Worm (Caenorhabditis elegans) whole organism, late embryonic: ENCODE results near the gene ads-1.

ENCODE experiments used
- C08G9.2 ChIP-seq: sonication (generic microtip); optimal IDR thresholded peaks from 2 replicates; lab custom pipeline; 2016; ENCODE audit warnings: mild to moderate bottlenecking, missing genetic modification characterization, moderate library complexity, missing compliant biosample characterization
- F13H6.1 ChIP-seq: sonication (generic microtip); optimal IDR thresholded peaks from 2 replicates; lab custom pipeline; 2016; ENCODE audit warnings: missing genetic modification characterization, missing compliant biosample characterization
- K09A11.1 ChIP-seq: sonication (generic microtip); optimal IDR thresholded peaks from 2 replicates; lab custom pipeline; 2017; ENCODE audit warnings: antibody characterized with exemption, mild to moderate bottlenecking, missing genetic modification characterization, missing compliant biosample characterization; ENCODE audit not compliant: insufficient read depth
- T23F11.4 ChIP-seq: fragments of 200-800 bp; sonication (Bioruptor generic); optimal IDR thresholded peaks from 2 replicates; lab custom pipeline; 2018; ENCODE audit warnings: mild to moderate bottlenecking, missing genetic modification characterization, missing compliant biosample characterization
- ama-1 ChIP-seq: fragments of 150-350 bp; optimal IDR thresholded peaks from 2 replicates; lab custom pipeline; 2014
- ceh-14 ChIP-seq: sonication (generic microtip); optimal IDR thresholded peaks from 2 replicates; lab custom pipeline; 2016; ENCODE audit warnings: missing genotype, missing genetic modification characterization, missing compliant biosample characterization
- ceh-19 ChIP-seq: fragments of 200-800 bp; sonication (Bioruptor generic); optimal IDR thresholded peaks from 2 replicates; lab custom pipeline; 2018; ENCODE audit warnings: mild to moderate bottlenecking, missing genetic modification characterization, missing compliant biosample characterization
- ceh-22 ChIP-seq: sonication (generic microtip); optimal IDR thresholded peaks from 2 replicates; lab custom pipeline; 2017; ENCODE audit warnings: missing biosample characterization, missing genetic modification characterization
- ceh-24 ChIP-seq: sonication (generic microtip); optimal IDR thresholded peaks from 2 replicates; lab custom pipeline; 2016; ENCODE audit warnings: mild to moderate bottlenecking, missing genetic modification characterization, missing compliant biosample characterization
- ceh-30 ChIP-seq: fragments of 150-350 bp; optimal IDR thresholded peaks from 2 replicates; lab custom pipeline; 2014; ENCODE audit warnings: missing biosample characterization, missing genetic modification characterization
- ceh-34 ChIP-seq: sonication (generic microtip); optimal IDR thresholded peaks from 2 replicates; lab custom pipeline; 2016; ENCODE audit warnings: mild to moderate bottlenecking, missing genetic modification characterization, missing compliant biosample characterization
- ceh-45 ChIP-seq: fragments of 200-800 bp; sonication (Bioruptor generic); IDR thresholded peaks from 2 replicates; pipeline ENCODE4 v1.3.6; 2022; ENCODE audit warnings: missing genetic modification reagents, missing genetic modification characterization, missing compliant biosample characterization
- che-1 ChIP-seq: sonication (generic microtip); optimal IDR thresholded peaks from 2 replicates; lab custom pipeline; 2016; ENCODE audit warnings: mild to moderate bottlenecking, missing genetic modification characterization, missing compliant biosample characterization
- dmd-4 ChIP-seq: sonication (generic microtip); optimal IDR thresholded peaks from 2 replicates; lab custom pipeline; 2016; ENCODE audit warnings: borderline replicate concordance, missing genetic modification characterization, missing compliant biosample characterization
- elt-4 ChIP-seq: sonication (generic microtip); optimal IDR thresholded peaks from 2 replicates; lab custom pipeline; 2016; ENCODE audit warnings: missing genetic modification characterization, missing compliant biosample characterization
- eyg-1 ChIP-seq: sonication (generic microtip); optimal IDR thresholded peaks from 2 replicates; lab custom pipeline; 2016; ENCODE audit warnings: missing genotype, missing genetic modification characterization, missing compliant biosample characterization
- fax-1 ChIP-seq: sonication (generic microtip); optimal IDR thresholded peaks from 2 replicates; lab custom pipeline; 2016; ENCODE audit warnings: missing genotype, missing genetic modification characterization, missing compliant biosample characterization
- gmeb-2 ChIP-seq: sonication (generic microtip); optimal IDR thresholded peaks from 2 replicates; lab custom pipeline; 2016; ENCODE audit warnings: missing genetic modification characterization, inconsistent platforms, missing compliant biosample characterization
- hlh-30 ChIP-seq: sonication (generic microtip); optimal IDR thresholded peaks from 2 replicates; lab custom pipeline; 2017; ENCODE audit warnings: antibody characterized with exemption, missing genetic modification characterization, missing compliant biosample characterization; ENCODE audit not compliant: insufficient read depth
- lim-6 ChIP-seq: sonication (generic microtip); optimal IDR thresholded peaks from 2 replicates; lab custom pipeline; 2016; ENCODE audit warnings: missing genetic modification characterization, missing compliant biosample characterization
- madf-2 ChIP-seq: sonication (generic microtip); optimal IDR thresholded peaks from 2 replicates; lab custom pipeline; 2017; ENCODE audit warnings: missing genetic modification characterization, missing compliant biosample characterization
- nhr-11 ChIP-seq: fragments of 150-350 bp; optimal IDR thresholded peaks from 2 replicates; lab custom pipeline; 2014; ENCODE audit warnings: missing biosample characterization, missing genetic modification characterization
- npax-4 ChIP-seq: sonication (generic microtip); optimal IDR thresholded peaks from 2 replicates; lab custom pipeline; 2016; ENCODE audit warnings: missing genetic modification characterization, missing compliant biosample characterization
- odd-2 ChIP-seq: sonication (generic microtip); optimal IDR thresholded peaks from 2 replicates; lab custom pipeline; 2017; ENCODE audit warnings: antibody characterized with exemption, mild to moderate bottlenecking, missing genetic modification characterization, missing compliant biosample characterization
- pag-3 ChIP-seq: sonication (generic microtip); optimal IDR thresholded peaks from 2 replicates; lab custom pipeline; 2016; ENCODE audit warnings: missing compliant biosample characterization, missing genetic modification characterization, borderline replicate concordance
- pax-1 ChIP-seq: fragments of 150-350 bp; optimal IDR thresholded peaks from 2 replicates; lab custom pipeline; 2014; ENCODE audit warnings: missing biosample characterization, missing genetic modification characterization
- pha-2 ChIP-seq: sonication (generic microtip); optimal IDR thresholded peaks from 2 replicates; lab custom pipeline; 2017; ENCODE audit warnings: mild to moderate bottlenecking, missing genetic modification characterization, missing compliant biosample characterization
- pha-4 ChIP-seq: fragments of 150-350 bp; optimal IDR thresholded peaks from 2 replicates; lab custom pipeline; 2018; ENCODE audit warnings: missing biosample characterization, missing genetic modification reagents, missing genetic modification characterization
- pqm-1 ChIP-seq: sonication (generic microtip); optimal IDR thresholded peaks from 2 replicates; lab custom pipeline; 2016; ENCODE audit warnings: missing genetic modification characterization, missing compliant biosample characterization
- sdc-2 ChIP-seq: sonication (generic microtip); optimal IDR thresholded peaks from 2 replicates; lab custom pipeline; 2016; ENCODE audit warnings: missing genotype, missing genetic modification characterization, missing compliant biosample characterization
- sox-4 ChIP-seq: sonication (generic microtip); optimal IDR thresholded peaks from 2 replicates; lab custom pipeline; 2017; ENCODE audit warnings: mild to moderate bottlenecking, missing genetic modification characterization, inconsistent platforms, missing compliant biosample characterization
- tbx-2 ChIP-seq: sonication (generic microtip); optimal IDR thresholded peaks from 2 replicates; lab custom pipeline; 2016; ENCODE audit warnings: missing genetic modification characterization, missing compliant biosample characterization
- tbx-7 ChIP-seq: sonication (generic microtip); optimal IDR thresholded peaks from 2 replicates; lab custom pipeline; 2016; ENCODE audit warnings: missing genotype, missing genetic modification characterization, missing compliant biosample characterization
- ttx-3 ChIP-seq: sonication (generic microtip); optimal IDR thresholded peaks from 2 replicates; lab custom pipeline; 2016; ENCODE audit warnings: missing genetic modification reagents, missing genetic modification characterization, missing compliant biosample characterization
- unc-3 ChIP-seq, 2 experiments: fragments of 200-800 bp in 1 of 2; sonication (Bioruptor generic) in 1 of 2; sonication (generic microtip) in 1 of 2; conservative IDR thresholded peaks in 1 of 2; optimal IDR thresholded peaks in 1 of 2; 2 replicates each; pipeline versions ENCODE4 v1.3.6 to Lab custom; 2016 to 2022; ENCODE audit warnings: missing compliant biosample characterization in 2 of 2, missing genetic modification characterization in 2 of 2, missing genetic modification reagents in 1 of 2
- unc-55 ChIP-seq: sonication (generic microtip); optimal IDR thresholded peaks from 2 replicates; lab custom pipeline; 2017; ENCODE audit warnings: missing biosample characterization, missing genetic modification reagents, missing genetic modification characterization
- unc-86 ChIP-seq: sonication (generic microtip); optimal IDR thresholded peaks from 2 replicates; lab custom pipeline; 2016; ENCODE audit warnings: missing genetic modification characterization, missing compliant biosample characterization

ads-1 gene

ce11 chrIII:298456-298855 lies at the start of gene ads-1:
Gene ads-1, minus strand, starts transcription at chrIII:298556.
- TF ChIP-seq sox-4 (tag; lab: Kevin White, UChicago) (no peak), F13H6.1 (tag; lab: Kevin White, UChicago) (no peak), ceh-22 (tag; lab: Kevin White, UChicago) (no peak), ceh-24 (no peak), dmd-4 (tag; lab: Kevin White, UChicago) (no peak), T23F11.4 (GFP tag; lab: Kevin White, UChicago) (no peak), pha-4 (tag; lab: Kevin White, UChicago) (no peak), elt-4 (tag; lab: Kevin White, UChicago) (no peak), pag-3 (tag; lab: Kevin White, UChicago) (no peak), sdc-2 (no peak), unc-55 (GFP tag; lab: Kevin White, UChicago) (no peak), eyg-1 (tag; lab: Kevin White, UChicago) (no peak), ttx-3 (tag; lab: Kevin White, UChicago) (no peak)

ce11 chrIII:347351-347750 lies 49.0 kb upstream of the ads-1 start:
- TF ChIP-seq che-1 = no peak
- no peak for TF ChIP-seq pag-3 (tag; lab: Kevin White, UChicago)
- TF ChIP-seq tbx-7 (tag; lab: Kevin White, UChicago) = no peak
- TF ChIP-seq unc-86 = no peak
- no peak for TF ChIP-seq ceh-34
- TF ChIP-seq pha-2 (tag; lab: Kevin White, UChicago) = no peak
- no peak for TF ChIP-seq K09A11.1 (tag; lab: Kevin White, UChicago)
- no peak for TF ChIP-seq pqm-1
- TF ChIP-seq ceh-19 (GFP tag; lab: Kevin White, UChicago) = no peak
- TF ChIP-seq hlh-30 = no peak
- TF ChIP-seq ceh-24 = no peak
- TF ChIP-seq lim-6 = no peak
- no peak for TF ChIP-seq ceh-14

ce11 chrIII:346942-347341 lies 48.6 kb upstream of the ads-1 start:
- TF ChIP-seq tbx-2 (peak; percentile 12), C08G9.2 (tag; lab: Kevin White, UChicago) (peak; percentile 41), gmeb-2 (tag; lab: Kevin White, UChicago) (no peak), npax-4 (tag; lab: Kevin White, UChicago) (no peak), che-1 (no peak), nhr-11 (no peak), ceh-45 (no peak)

ce11 chrIII:345503-345902 lies 47.1 kb upstream of the ads-1 start:
- TF ChIP-seq unc-3 (GFP tag; conservative IDR thresholded peaks at IDR 0.05; lab: Robert Waterston, UW) = no peak
- no peak for TF ChIP-seq unc-3 (tag; optimal IDR thresholded peaks at IDR 0.05; lab: Kevin White, UChicago)
- no peak for TF ChIP-seq ama-1 (lab: Kevin White, UChicago)
- no peak for TF ChIP-seq C08G9.2 (tag; lab: Kevin White, UChicago)
- TF ChIP-seq npax-4 (tag; lab: Kevin White, UChicago) = no peak
- TF ChIP-seq madf-2 (tag; lab: Kevin White, UChicago) = no peak
- TF ChIP-seq odd-2 (tag; lab: Kevin White, UChicago) = no peak
- TF ChIP-seq tbx-2 = no peak
- TF ChIP-seq F13H6.1 (tag; lab: Kevin White, UChicago) = no peak
- no peak for TF ChIP-seq pax-1
- TF ChIP-seq fax-1 (tag; lab: Kevin White, UChicago) = no peak

ce11 chrIII:344322-344721 lies 46.0 kb upstream of the ads-1 start:
- peak; percentile 36 for TF ChIP-seq ama-1 (lab: Kevin White, UChicago)
- TF ChIP-seq unc-86 = no peak
- no peak for TF ChIP-seq ceh-30 (tag; lab: Kevin White, UChicago)
